Worm (Caenorhabditis elegans): Measurements from ENCODE around the gene twk-25.

- no peak for TF ChIP-seq zag-1 (tag; optimal IDR thresholded peaks at IDR 0.05)
- TF ChIP-seq ceh-16 (tag; optimal IDR thresholded peaks at IDR 0.05) = no peak
- no peak for TF ChIP-seq nhr-6 (tag; optimal IDR thresholded peaks at IDR 0.05)
- TF ChIP-seq ceh-82 (tag; optimal IDR thresholded peaks at IDR 0.05) = no peak
- TF ChIP-seq nhr-12 (tag; optimal IDR thresholded peaks at IDR 0.05) = no peak
- no peak for TF ChIP-seq fos-1 (tag; optimal IDR thresholded peaks at IDR 0.05)
- TF ChIP-seq nhr-77 (tag; optimal IDR thresholded peaks at IDR 0.05) = no peak
- no peak for TF ChIP-seq snpc-4 (tag; optimal IDR thresholded peaks at IDR 0.05)
- no peak for TF ChIP-seq aly-2 (tag; optimal IDR thresholded peaks at IDR 0.05)
- TF ChIP-seq lin-39 (tag; optimal IDR thresholded peaks at IDR 0.05) = no peak
- no peak for TF ChIP-seq nhr-11 (tag; optimal IDR thresholded peaks at IDR 0.05)
- no peak for TF ChIP-seq lin-13 (GFP tag; optimal IDR thresholded peaks at IDR 0.05)
- no peak for TF ChIP-seq ama-1 (optimal IDR thresholded peaks at IDR 0.05)
- no peak for TF ChIP-seq ztf-11 (tag; optimal IDR thresholded peaks at IDR 0.05)
Measured at ce11 chrIV:11493899-11494298, 10.6 kb upstream of the twk-25 start.
